Worm (Caenorhabditis elegans) whole organism, L4 larva: Measurements from ENCODE around the gene rpn-1.

Experiments used
- F26F4.8 ChIP-seq: fragments of 200-800 bp; sonication (Bioruptor generic); conservative IDR thresholded peaks from 2 replicates; pipeline ENCODE4 v1.3.6; 2022; ENCODE audit warnings: missing genetic modification characterization, missing compliant biosample characterization
- ama-1 ChIP-seq: fragments of 150-350 bp; optimal IDR thresholded peaks from 2 replicates; lab custom pipeline; 2014; ENCODE audit warnings: inconsistent platforms, mixed read lengths
- ceh-82 ChIP-seq: sonication (generic microtip); optimal IDR thresholded peaks from 2 replicates; lab custom pipeline; 2017; ENCODE audit warnings: missing biosample characterization, missing genetic modification characterization
- dpl-1 ChIP-seq: fragments of 150-350 bp; optimal IDR thresholded peaks from 2 replicates; lab custom pipeline; 2014; ENCODE audit warnings: missing biosample characterization, missing genetic modification reagents, missing genetic modification characterization
- hmg-1.1 ChIP-seq: fragments of 200-800 bp; sonication (Bioruptor generic); IDR thresholded peaks from 2 replicates; pipeline ENCODE4 v1.3.6; 2022; ENCODE audit warnings: missing genetic modification reagents, missing genetic modification characterization, missing compliant biosample characterization
- jun-1 ChIP-seq: fragments of 150-350 bp; optimal IDR thresholded peaks from 2 replicates; lab custom pipeline; 2014; ENCODE audit warnings: missing biosample characterization, missing genetic modification reagents, missing genetic modification characterization
- mdl-1 ChIP-seq, 2 experiments: fragments of 150-350 bp in 1 of 2; sonication (generic microtip) in 1 of 2; optimal IDR thresholded peaks; 2 replicates each; lab custom pipeline; 2014 to 2017; ENCODE audit warnings: missing biosample characterization in 2 of 2, missing genetic modification characterization in 2 of 2
- nhr-25 ChIP-seq: sonication (generic microtip); optimal IDR thresholded peaks from 2 replicates; lab custom pipeline; 2017; ENCODE audit warnings: missing genetic modification characterization, mild to moderate bottlenecking, missing compliant biosample characterization, antibody characterized with exemption, moderate library complexity, borderline replicate concordance; ENCODE audit not compliant: insufficient read depth
- skn-1 ChIP-seq: fragments of 150-350 bp; optimal IDR thresholded peaks from 2 replicates; lab custom pipeline; 2014; ENCODE audit warnings: missing biosample characterization, missing genetic modification characterization
- snpc-4 ChIP-seq: fragments of 150-350 bp; optimal IDR thresholded peaks from 2 replicates; lab custom pipeline; 2014; ENCODE audit warnings: missing biosample characterization, missing genetic modification characterization

ce11 chrIV:6959483-6959882 lies 49.8 kb upstream of the rpn-1 start:
- TF ChIP-seq jun-1 (no peak), ama-1 (lab: Kevin White, UChicago) (no peak), F26F4.8 (GFP tag; lab: Robert Waterston, UW) (no peak), ceh-82 (no peak), skn-1 (tag; lab: Kevin White, UChicago) (no peak), hmg-1.1 (GFP tag; lab: Robert Waterston, UW) (no peak), nhr-25 (tag; lab: Kevin White, UChicago) (no peak), dpl-1 (GFP tag; lab: Kevin White, UChicago) (no peak), snpc-4 (tag; lab: Kevin White, UChicago) (no peak), mdl-1 (tag; optimal IDR thresholded peaks at IDR 0.05; lab: Kevin White, UChicago) (no peak)
